Fruit fly (Drosophila melanogaster): ENCODE measurements around the gene wts.

Gene wts

DNA sequence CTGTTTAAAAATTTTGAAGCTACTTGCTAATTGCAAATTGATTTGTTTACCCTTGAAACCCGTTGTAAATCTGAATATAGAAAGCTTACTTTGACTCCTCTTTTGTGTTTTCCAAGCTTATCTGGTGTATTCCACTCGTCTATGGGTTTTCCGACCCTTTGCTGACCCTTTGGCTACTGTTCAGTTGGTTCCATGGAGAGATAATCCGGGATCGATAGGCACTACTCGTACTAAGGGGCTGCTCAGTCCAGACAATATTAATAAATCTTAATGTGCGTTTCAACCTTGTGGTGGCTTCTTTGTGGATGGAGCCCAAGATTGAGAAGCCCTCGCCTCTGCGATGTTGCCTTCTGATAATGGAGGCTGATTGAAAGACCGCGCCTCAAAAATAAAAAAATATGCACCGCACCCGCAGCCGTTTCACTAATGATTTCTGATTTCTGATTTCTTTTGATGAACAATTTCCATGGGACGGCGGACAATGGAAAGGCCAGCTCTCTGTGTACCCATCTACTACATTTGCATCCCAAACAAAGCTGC lies 3.9 kb upstream of the wts start:
- TF ChIP-seq ttk (optimal IDR thresholded peaks at IDR 0.05) (no peak), psq (optimal IDR thresholded peaks at IDR 0.05) (no peak), insv (optimal IDR thresholded peaks at IDR 0.05) (no peak), Sin3A (optimal IDR thresholded peaks at IDR 0.05) (no peak), h (optimal IDR thresholded peaks at IDR 0.05) (no peak), Myc (optimal IDR thresholded peaks at IDR 0.05) (no peak)

DNA sequence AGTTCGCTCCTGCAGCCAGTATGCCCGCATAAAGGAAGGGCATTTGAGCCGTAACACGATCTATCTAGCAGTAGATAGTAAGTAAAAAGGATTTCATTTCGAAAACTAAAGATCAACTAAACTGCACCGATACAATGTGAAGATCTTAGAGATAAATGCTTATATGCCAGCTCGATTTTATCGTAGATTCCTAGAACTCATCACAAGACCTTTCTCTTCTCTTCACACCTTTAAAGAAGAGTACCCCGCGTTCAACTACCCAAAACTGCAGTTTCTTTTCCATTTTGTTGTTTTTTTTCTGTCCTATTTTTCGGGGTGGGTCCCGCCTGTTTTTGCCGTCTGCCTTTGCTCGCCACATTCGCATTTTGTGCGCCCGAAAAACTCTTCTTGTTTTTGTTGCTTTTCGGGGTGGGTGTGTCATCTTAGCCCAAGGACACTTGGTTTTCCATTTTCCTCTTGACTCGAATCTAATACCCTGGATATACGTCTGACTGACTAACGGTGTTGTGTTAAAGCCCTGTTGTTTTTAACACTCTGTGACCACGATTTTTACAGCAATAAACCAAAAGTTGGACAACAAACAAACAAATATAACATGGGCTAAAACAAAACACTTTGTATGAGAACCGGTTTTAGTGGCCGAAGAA lies 3.0 kb upstream of the wts start:
- TF ChIP-seq Myc (optimal IDR thresholded peaks at IDR 0.05) (no peak), Sin3A (optimal IDR thresholded peaks at IDR 0.05) (no peak), insv (optimal IDR thresholded peaks at IDR 0.05) (no peak), ttk (optimal IDR thresholded peaks at IDR 0.05) (no peak), h (optimal IDR thresholded peaks at IDR 0.05) (no peak), psq (optimal IDR thresholded peaks at IDR 0.05) (no peak)

DNA sequence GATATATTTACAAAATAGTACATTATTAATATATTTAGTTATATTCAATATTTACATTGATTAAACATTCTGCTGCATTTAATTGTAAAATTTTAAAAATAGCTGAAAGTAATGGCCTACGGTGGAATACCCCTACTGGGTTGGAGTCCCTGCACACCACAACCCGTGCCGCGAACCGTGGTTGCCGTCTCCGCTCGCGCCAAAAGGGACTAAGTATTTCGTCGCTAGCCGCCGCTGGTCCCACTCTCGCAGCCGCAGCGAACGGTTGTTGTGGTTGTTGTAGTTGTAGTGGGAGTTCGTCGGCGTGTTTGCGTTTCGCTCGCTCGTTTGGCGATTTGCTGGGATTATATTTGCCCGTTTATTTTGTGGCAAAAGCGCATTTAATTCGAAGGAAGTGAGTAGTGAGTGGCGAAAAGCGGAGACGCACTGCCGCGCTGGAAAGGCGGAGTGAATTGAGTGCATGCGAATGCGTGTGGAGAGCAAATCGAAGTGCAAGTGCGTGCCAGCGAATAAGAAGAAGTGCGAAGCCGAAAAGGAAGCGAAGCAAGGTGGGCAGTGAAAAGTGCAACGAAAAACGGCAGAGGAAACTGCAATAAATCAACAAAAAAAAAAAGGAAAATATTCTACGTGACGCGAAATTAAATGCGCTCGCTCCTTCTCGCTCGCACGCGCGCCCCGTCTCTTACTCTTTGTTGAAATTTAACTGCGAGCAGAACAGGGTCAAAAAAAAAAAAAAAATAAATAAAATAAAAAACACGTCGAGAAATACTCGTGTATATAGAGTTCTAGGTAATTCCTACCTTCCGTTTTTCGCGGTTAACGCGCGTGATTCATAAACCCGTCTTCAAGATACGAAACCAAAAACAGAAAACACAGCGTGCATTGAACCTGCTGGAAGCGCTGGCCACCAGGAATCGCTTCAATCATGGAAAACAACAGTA lies 2.2 kb upstream of the wts start, which contains the start of gene cindr:
cindr (plus strand) TSS at position 272 of the 941 bp plus-strand sequence.
- TF ChIP-seq h (optimal IDR thresholded peaks at IDR 0.05) (no peak), psq (optimal IDR thresholded peaks at IDR 0.05) (no peak), ttk (optimal IDR thresholded peaks at IDR 0.05) (no peak), Sin3A (optimal IDR thresholded peaks at IDR 0.05) (no peak), insv (optimal IDR thresholded peaks at IDR 0.05) (no peak), Myc (optimal IDR thresholded peaks at IDR 0.05) (no peak)

DNA sequence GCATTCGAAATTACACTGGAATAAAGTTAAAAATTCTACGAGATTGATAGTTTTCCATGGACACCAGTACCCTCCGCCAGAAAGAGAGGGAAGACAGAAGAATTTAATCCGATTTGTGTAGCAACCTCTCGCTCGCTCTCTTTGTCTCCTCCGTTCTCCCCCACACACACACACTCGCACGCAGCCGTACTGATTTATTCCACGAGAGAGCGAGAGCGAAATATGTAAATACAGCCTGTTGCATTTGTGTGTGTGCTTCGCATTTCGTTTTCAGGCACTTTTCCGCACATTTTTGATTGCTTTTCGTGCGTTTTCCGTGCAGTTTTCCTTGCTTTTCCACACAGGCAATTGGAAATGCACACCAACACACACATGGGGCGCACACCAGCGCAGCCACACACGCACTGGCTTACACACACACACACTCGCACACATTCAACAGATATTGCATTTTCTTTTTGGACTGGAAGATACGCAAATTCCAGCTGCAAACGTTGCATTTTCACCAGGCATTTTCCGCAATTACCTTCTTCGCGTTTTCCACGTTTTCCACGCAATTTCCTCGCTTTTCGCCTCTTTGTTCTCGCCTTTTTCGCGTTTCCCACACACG lies 552 bp downstream of the wts start:
- TF ChIP-seq Sin3A (optimal IDR thresholded peaks at IDR 0.05) (no peak), h (optimal IDR thresholded peaks at IDR 0.05) (no peak), insv (optimal IDR thresholded peaks at IDR 0.05) (no peak), ttk (optimal IDR thresholded peaks at IDR 0.05) (no peak), Myc (optimal IDR thresholded peaks at IDR 0.05) (no peak), psq (optimal IDR thresholded peaks at IDR 0.05) (no peak)

DNA sequence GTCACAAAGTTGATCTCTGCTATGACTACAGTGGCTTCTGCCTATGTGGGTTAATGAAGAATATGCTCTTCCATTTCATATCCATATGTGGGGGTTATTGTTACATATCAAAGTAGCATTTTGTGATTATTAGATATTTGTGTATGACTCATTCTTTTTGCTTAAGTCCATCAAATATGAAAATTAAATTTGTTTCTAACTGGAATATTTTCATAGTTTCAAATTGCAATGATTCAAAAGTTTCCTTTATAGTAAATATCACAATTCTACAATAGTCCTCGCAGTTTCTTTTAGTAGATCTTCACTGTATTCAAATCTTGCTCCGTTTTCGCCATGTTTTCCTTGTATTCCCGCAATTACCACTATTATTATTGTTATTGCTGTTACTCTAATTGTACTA lies 1.2 kb downstream of the wts start:
- TF ChIP-seq insv (optimal IDR thresholded peaks at IDR 0.05) (no peak), ttk (optimal IDR thresholded peaks at IDR 0.05) (no peak), Sin3A (optimal IDR thresholded peaks at IDR 0.05) (no peak), Myc (optimal IDR thresholded peaks at IDR 0.05) (no peak), psq (optimal IDR thresholded peaks at IDR 0.05) (no peak)

DNA sequence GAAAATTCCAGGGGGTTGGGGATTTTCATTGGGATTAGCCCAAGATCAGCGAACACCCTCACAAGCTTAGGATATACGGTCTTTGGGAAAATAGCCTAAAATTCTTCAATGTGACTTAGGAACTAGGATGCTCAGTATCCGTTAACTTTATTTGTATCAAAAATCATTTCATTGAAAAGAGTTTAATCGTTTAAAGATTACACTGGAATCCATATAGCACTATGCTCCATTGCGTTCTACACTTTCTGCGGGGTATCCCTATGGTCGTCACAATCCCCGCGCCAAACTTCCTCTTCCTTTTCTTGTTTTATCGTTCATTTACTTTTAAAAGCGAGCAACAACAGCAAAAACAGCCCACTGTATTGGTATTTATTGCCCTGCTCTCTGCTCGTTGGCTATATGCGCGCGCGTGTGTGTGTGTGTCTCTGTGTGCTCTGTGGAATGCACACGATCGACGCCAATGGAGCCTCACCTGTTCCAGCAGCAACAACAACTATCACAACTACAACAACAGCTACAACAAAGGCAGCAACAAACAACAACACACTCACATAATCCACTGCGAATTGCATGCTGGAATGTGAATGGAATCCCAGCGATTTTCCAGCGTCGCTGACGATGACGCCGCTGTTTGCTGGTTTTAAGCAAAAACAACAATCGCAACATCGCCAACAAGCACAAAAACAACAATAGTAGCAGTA lies 2.5 kb downstream of the wts start:
- TF ChIP-seq Sin3A (optimal IDR thresholded peaks at IDR 0.05) (no peak), Myc (optimal IDR thresholded peaks at IDR 0.05) (no peak), psq (optimal IDR thresholded peaks at IDR 0.05) (no peak), ttk (optimal IDR thresholded peaks at IDR 0.05) (no peak), insv (optimal IDR thresholded peaks at IDR 0.05) (no peak), h (optimal IDR thresholded peaks at IDR 0.05) (no peak)

DNA sequence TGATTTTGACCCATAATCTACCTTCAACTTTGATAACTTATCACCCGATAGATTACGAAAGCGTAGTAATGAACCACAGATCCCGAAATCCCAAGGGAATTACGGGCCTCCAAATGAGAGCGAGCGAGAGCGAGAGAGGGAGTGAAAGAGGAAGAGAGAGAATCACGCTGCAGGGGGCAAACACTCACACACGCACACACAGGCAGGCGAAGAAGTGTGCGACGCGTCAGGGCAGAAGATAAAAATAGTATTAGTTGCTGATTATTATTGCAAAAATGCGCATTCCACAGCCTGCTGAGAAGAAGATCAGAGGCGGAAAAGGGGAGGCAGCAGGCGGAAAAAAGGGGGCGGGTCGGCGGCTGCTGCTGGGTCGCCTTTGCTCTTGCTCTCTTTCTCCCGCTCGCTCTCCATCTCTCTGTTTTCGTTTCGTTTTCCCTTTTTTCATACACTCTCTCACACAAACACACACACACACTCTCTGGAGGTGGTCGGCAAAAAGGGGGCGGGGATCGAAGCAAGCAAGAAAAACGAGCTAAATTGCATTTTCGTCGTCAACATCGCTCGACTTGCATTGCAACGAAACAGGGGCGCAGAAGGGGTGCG lies 3.1 kb downstream of the wts start:
- TF ChIP-seq Myc (optimal IDR thresholded peaks at IDR 0.05) (no peak), psq (optimal IDR thresholded peaks at IDR 0.05) (no peak), ttk (optimal IDR thresholded peaks at IDR 0.05) (no peak), h (optimal IDR thresholded peaks at IDR 0.05) (no peak), insv (optimal IDR thresholded peaks at IDR 0.05) (no peak), Sin3A (optimal IDR thresholded peaks at IDR 0.05) (no peak)

DNA sequence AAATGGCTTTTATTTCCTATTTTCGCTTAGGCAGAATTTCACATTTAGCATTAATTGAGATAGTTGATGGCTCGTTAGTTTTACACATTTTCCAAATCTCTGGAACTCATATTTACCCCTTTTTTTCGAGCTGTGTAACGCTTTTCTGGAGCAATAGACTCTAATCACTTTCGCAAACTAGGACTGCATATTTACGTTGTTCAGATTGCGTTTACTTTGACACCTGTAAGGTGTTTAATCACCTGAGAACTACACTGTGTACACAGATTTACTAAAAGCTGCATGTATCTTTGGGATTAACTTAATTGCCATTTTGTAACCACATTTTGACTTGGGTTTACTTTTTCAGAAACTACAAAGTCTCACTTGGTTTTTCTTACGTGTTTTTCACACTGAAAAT lies 3.6 kb downstream of the wts start:
- TF ChIP-seq Sin3A (optimal IDR thresholded peaks at IDR 0.05) = no peak
- TF ChIP-seq h (optimal IDR thresholded peaks at IDR 0.05) = no peak
- no peak for TF ChIP-seq ttk (optimal IDR thresholded peaks at IDR 0.05)
- TF ChIP-seq insv (optimal IDR thresholded peaks at IDR 0.05) = no peak

DNA sequence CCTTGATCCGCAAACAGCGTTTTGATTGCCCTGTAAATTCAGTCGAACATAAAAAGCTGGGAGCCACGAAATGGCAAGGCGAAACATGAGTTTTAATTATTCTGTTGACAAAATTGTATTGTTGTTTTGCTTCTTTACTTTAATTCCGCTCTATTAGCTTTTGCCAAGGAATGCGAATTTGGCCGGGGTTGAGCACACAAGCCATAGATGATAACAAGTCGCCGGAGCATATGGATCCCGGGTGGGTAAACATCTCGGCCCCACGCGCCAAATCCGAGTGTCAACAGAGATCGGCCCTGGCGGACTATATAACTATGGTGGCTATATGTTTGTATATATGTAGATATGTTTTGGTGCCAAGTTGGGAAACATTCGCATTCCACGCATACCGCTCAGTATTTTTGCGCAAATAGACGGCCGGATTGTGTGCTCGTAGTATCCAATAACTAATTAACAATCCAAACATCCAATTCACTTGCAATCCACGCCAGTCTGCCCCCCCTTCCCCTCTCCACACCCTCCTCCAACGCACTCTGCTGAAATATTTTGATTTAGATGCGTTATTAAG lies 4.2 kb downstream of the wts start:
- TF ChIP-seq insv (optimal IDR thresholded peaks at IDR 0.05) (no peak), psq (optimal IDR thresholded peaks at IDR 0.05) (no peak), Myc (optimal IDR thresholded peaks at IDR 0.05) (no peak), h (optimal IDR thresholded peaks at IDR 0.05) (no peak), Sin3A (optimal IDR thresholded peaks at IDR 0.05) (no peak), ttk (optimal IDR thresholded peaks at IDR 0.05) (no peak)

DNA sequence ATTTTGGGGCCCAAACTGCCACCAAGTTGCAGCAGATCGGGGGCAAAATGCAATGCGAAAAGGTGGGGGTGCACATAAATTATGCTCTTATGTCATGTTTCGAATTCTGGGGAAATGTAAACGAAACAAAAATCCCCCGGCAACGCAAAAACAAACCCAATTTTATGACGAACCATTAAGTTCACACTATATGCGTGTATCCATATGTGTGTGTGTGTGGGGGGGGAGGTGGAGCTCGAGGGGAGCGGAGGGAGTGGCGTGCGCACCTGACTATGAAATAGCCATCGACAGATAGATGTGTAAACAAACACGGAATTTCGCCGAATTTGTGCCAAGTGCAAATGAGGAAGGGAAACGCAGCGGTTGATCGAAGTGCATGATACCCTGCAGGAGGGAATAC lies 5.0 kb downstream of the wts start:
- TF ChIP-seq Sin3A (optimal IDR thresholded peaks at IDR 0.05) (no peak), ttk (optimal IDR thresholded peaks at IDR 0.05) (no peak), h (optimal IDR thresholded peaks at IDR 0.05) (no peak), Myc (optimal IDR thresholded peaks at IDR 0.05) (no peak), insv (optimal IDR thresholded peaks at IDR 0.05) (no peak), psq (optimal IDR thresholded peaks at IDR 0.05) (no peak)
